Worm (Caenorhabditis elegans): ENCODE measurements around the gene T04A8.7.

The T04A8.7 gene

DNA sequence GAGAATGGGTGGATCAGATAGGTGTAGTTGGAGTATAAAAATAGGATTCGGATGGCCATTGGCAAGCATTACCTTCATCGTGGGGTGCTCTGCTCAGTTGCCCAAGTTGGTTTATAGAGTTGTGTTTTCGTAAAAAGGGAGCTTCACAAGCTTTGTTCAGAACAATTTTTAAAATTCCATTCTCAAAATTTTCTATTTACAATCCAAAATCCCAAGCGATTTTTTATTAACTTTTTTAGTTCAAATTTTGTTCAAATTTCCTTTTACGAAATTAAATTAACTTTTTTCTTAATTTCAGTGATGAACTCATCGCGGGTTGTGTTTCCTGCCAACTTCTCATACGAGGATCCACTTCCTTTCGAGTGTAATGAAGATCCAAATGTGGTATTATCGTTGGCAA is 17.7 kb upstream of the T04A8.7 start, which contains the start of gene srg-10:
TSS of gene srg-10 (plus strand) at position 301 of the 400 bp plus-strand sequence.
- TF ChIP-seq nhr-48 (tag; optimal IDR thresholded peaks at IDR 0.05): no peak
- no peak for TF ChIP-seq spr-1 (tag; optimal IDR thresholded peaks at IDR 0.05)
- TF ChIP-seq tra-1 (GFP tag; IDR thresholded peaks at IDR 0.05): no peak
- TF ChIP-seq Y48G9A.11 (GFP tag; IDR thresholded peaks at IDR 0.05): no peak
- no peak for TF ChIP-seq lsy-2 (tag; optimal IDR thresholded peaks at IDR 0.05)
- no peak for TF ChIP-seq lir-3 (tag; optimal IDR thresholded peaks at IDR 0.05)
- TF ChIP-seq mxl-3 (GFP tag; optimal IDR thresholded peaks at IDR 0.05): no peak
- TF ChIP-seq nhr-6 (tag; optimal IDR thresholded peaks at IDR 0.05): no peak
- TF ChIP-seq tag-97 (GFP tag; IDR thresholded peaks at IDR 0.05): no peak
- no peak for TF ChIP-seq Y75B8A.6 (GFP tag; IDR thresholded peaks at IDR 0.05)
- TF ChIP-seq snpc-4 (tag; optimal IDR thresholded peaks at IDR 0.05): no peak
- no peak for TF ChIP-seq hlh-30 (tag; optimal IDR thresholded peaks at IDR 0.05; ENCODE audit: insufficient read depth)
- TF ChIP-seq mep-1 (tag; optimal IDR thresholded peaks at IDR 0.05): no peak

ce11 chrIII:4679963-4680484 is 15.1 kb upstream of the T04A8.7 start, which contains the start of gene srg-11:
srg-11 (plus strand) TSS chrIII:4680013.
- TF ChIP-seq arid-1 (GFP tag; conservative IDR thresholded peaks at IDR 0.05): no peak
- peak; percentile 97 for TF ChIP-seq aha-1 (tag)

DNA sequence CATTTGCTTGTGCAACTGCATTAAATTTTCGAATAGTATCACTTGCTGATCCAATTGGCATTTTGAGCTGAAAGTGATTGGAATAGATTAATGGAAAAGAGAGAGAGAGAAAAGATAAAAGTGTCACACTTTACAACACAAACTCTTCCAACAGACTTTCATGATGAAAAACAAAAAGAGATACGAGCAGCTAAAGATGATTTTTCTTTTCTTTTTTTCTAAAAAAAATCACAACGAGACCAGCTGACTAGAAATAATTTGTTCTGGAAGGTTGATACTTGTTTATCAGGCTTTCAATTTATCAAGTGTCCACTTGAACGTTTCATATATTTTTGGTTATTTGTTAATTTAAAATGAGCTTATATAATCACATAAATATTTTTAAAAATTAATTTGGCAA is 8.0 kb upstream of the T04A8.7 start:
- TF ChIP-seq dve-1 (tag; optimal IDR thresholded peaks at IDR 0.05; ENCODE audit: insufficient read depth) (no peak), dpl-1 (GFP tag; optimal IDR thresholded peaks at IDR 0.05) (no peak), jun-1 (tag; optimal IDR thresholded peaks at IDR 0.05) (no peak), saeg-2 (GFP tag; IDR thresholded peaks at IDR 0.05) (no peak), nhr-11 (tag; optimal IDR thresholded peaks at IDR 0.05) (peak; percentile 50), ceh-28 (tag; optimal IDR thresholded peaks at IDR 0.05) (no peak), ces-1 (GFP tag; optimal IDR thresholded peaks at IDR 0.05) (no peak), unc-62 (GFP tag; optimal IDR thresholded peaks at IDR 0.05 in 1 of 2) (peak in 1 of 2 experiments; percentile 42), unc-62 (tag; optimal IDR thresholded peaks at IDR 0.05) (no peak), madf-9 (GFP tag; conservative IDR thresholded peaks at IDR 0.05) (no peak), spr-3 (GFP tag; optimal IDR thresholded peaks at IDR 0.05) (no peak), T26A8.4 (GFP tag; IDR thresholded peaks at IDR 0.05) (no peak), hif-1 (tag; optimal IDR thresholded peaks at IDR 0.05) (peak in 1 of 2 experiments; percentile 15), daf-16 (GFP tag; optimal IDR thresholded peaks at IDR 0.05) (peak in 1 of 2 experiments; percentile 87), daf-16 (tag; optimal IDR thresholded peaks at IDR 0.05) (no peak), unc-39 (tag; optimal IDR thresholded peaks at IDR 0.05) (no peak)

DNA sequence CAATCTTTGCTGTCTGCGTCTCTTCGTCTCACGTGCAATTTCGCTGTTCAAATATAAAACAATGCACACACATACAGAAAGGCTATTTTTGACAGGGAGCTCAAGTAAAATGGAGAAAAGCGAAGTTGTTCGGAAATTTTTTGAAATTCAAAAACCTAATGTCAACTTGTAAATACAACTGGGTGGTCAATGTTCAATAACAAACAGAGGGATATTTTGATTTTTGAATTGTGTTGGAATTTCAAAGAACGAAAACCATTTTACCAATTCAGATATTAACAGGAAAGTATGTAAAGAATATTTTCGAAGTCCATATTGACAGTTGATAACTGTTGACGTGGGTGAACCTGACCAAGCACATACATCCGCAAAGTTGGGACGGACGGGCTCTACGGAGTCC is 6.8 kb upstream of the T04A8.7 start, which contains the start of gene tag-243:
TSS of gene tag-243 (minus strand) at position 101 of the 400 bp plus-strand sequence.
- no peak for TF ChIP-seq ceh-32 (tag; optimal IDR thresholded peaks at IDR 0.05; ENCODE audit: poor library complexity)
- no peak for TF ChIP-seq dmd-9 (GFP tag; IDR thresholded peaks at IDR 0.05)
- TF ChIP-seq dve-1 (tag; optimal IDR thresholded peaks at IDR 0.05; ENCODE audit: insufficient read depth): no peak
- TF ChIP-seq ceh-44 (GFP tag; IDR thresholded peaks at IDR 0.05): no peak
- no peak for TF ChIP-seq rbr-2 (tag; optimal IDR thresholded peaks at IDR 0.05)
- TF ChIP-seq pha-4 (GFP tag; IDR thresholded peaks at IDR 0.05): no peak
- no peak for TF ChIP-seq pha-4 (tag; optimal IDR thresholded peaks at IDR 0.05)
- TF ChIP-seq snpc-4 (tag; optimal IDR thresholded peaks at IDR 0.05): no peak
- no peak for TF ChIP-seq attf-4 (tag; optimal IDR thresholded peaks at IDR 0.05)
- no peak for TF ChIP-seq hlh-30 (tag; optimal IDR thresholded peaks at IDR 0.05; ENCODE audit: insufficient read depth)
- no peak for TF ChIP-seq tra-1 (GFP tag; IDR thresholded peaks at IDR 0.05)
- no peak for TF ChIP-seq Y105C5A.15 (GFP tag; IDR thresholded peaks at IDR 0.05)

All from whole organism, L4 larva.